Fruit fly (Drosophila melanogaster): Measurements from ENCODE around the gene Hsp68.

The Hsp68 gene

DNA sequence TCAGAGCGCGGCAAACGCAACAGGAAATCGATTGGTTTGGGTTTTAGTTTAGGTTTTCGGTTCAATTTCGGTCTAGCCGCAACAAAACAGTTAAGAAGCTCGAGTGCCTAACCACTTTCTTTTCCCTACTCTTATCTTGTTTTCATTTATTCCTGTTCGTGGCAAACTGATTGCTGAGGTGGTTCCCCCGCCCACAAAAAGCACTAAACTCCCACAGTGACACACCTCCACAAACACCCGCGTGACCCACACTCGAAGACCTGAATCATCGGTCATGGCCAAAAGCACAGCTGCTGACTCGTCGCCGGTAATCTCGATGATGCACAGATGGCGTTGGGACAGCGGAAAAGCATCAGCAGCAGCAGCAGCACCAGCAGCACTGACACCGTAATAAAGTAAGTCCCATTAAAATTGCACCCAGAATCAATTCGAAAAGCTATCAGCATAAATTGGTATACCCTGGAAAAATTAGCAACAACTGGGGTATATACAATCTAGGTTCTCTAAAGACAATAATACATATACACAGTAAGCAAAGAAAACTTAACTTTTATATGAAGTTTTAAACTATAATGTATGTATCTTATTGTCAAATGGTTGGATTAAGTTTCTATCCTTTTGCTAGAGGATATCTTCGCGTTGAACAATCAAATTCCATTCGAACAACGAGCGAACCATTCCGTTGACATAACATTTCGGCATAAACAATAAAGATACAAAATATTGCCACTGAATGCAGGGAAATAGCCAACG lies 31.2 kb downstream of the Hsp68 start (continued):
- peak; percentile 58 for TF ChIP-seq gem (tag; optimal IDR thresholded peaks at IDR 0.05)
- TF ChIP-seq shn (GFP tag; optimal IDR thresholded peaks at IDR 0.05): no peak
- no peak for TF ChIP-seq CG1647 (GFP tag; optimal IDR thresholded peaks at IDR 0.05)
- no peak for TF ChIP-seq gsb (GFP tag; IDR thresholded peaks at IDR 0.05)
- TF ChIP-seq aop (GFP tag; IDR thresholded peaks at IDR 0.05): no peak
- TF ChIP-seq H2.0 (GFP tag; IDR thresholded peaks at IDR 0.05): peak; percentile 36; the same call in 1 of the 2 replicates
- no peak for TF ChIP-seq Nf-YA (GFP tag; IDR thresholded peaks at IDR 0.05)
- no peak for TF ChIP-seq zfh2 (GFP tag; optimal IDR thresholded peaks at IDR 0.05)
- no peak for TF ChIP-seq trh (GFP tag; optimal IDR thresholded peaks at IDR 0.05)
- peak in 1 of 2 experiments; percentile 13 for TF ChIP-seq Eip74EF (GFP tag; optimal IDR thresholded peaks at IDR 0.05)
- no peak for TF ChIP-seq Asciz (GFP tag; optimal IDR thresholded peaks at IDR 0.05)
- no peak for TF ChIP-seq vfl (GFP tag; optimal IDR thresholded peaks at IDR 0.05)
- TF ChIP-seq mam (GFP tag; optimal IDR thresholded peaks at IDR 0.05): peak; percentile 11
- TF ChIP-seq CG7357 (GFP tag; IDR thresholded peaks at IDR 0.05): no peak
- no peak for TF ChIP-seq bigmax (GFP tag; optimal IDR thresholded peaks at IDR 0.05)
- peak; percentile 13 for TF ChIP-seq CG10979 (tag; optimal IDR thresholded peaks at IDR 0.05)
- no peak for TF ChIP-seq Taf1 (GFP tag; IDR thresholded peaks at IDR 0.05)
- no peak for TF ChIP-seq CG1792 (GFP tag; optimal IDR thresholded peaks at IDR 0.05)
- TF ChIP-seq D19B (GFP tag; optimal IDR thresholded peaks at IDR 0.05): peak; percentile 55
- TF ChIP-seq CG8359 (GFP tag; optimal IDR thresholded peaks at IDR 0.05; ENCODE audit: borderline replicate concordance): no peak
- peak; percentile 71 for TF ChIP-seq Sox102F (GFP tag; optimal IDR thresholded peaks at IDR 0.05)
- TF ChIP-seq CG15073 (GFP tag; optimal IDR thresholded peaks at IDR 0.05): no peak
- TF ChIP-seq jumu (GFP tag; optimal IDR thresholded peaks at IDR 0.05): no peak
- TF ChIP-seq h (optimal IDR thresholded peaks at IDR 0.05): no peak
- TF ChIP-seq Ssrp (tag; optimal IDR thresholded peaks at IDR 0.05): peak; percentile 29
- peak; percentile 58 for TF ChIP-seq vvl (GFP tag; IDR thresholded peaks at IDR 0.05)
- TF ChIP-seq Elba2 (GFP tag; optimal IDR thresholded peaks at IDR 0.05): no peak
- no peak for TF ChIP-seq tna (GFP tag; IDR thresholded peaks at IDR 0.05; ENCODE audit: partially characterized antibody)
- TF ChIP-seq CG8944 (GFP tag; optimal IDR thresholded peaks at IDR 0.05): no peak
- no peak for TF ChIP-seq CG2129 (GFP tag; IDR thresholded peaks at IDR 0.05; ENCODE audit: partially characterized antibody)
- TF ChIP-seq Abd-B (GFP tag; optimal IDR thresholded peaks at IDR 0.05): no peak
- peak; percentile 6 for TF ChIP-seq tio (GFP tag; optimal IDR thresholded peaks at IDR 0.05)
- TF ChIP-seq kah (GFP tag; optimal IDR thresholded peaks at IDR 0.05): no peak
- TF ChIP-seq BtbVII (GFP tag; optimal IDR thresholded peaks at IDR 0.05): no peak
- TF ChIP-seq CG6854 (GFP tag; optimal IDR thresholded peaks at IDR 0.05): no peak
- TF ChIP-seq pb (GFP tag; optimal IDR thresholded peaks at IDR 0.05): no peak
- no peak for TF ChIP-seq CG4707 (GFP tag; optimal IDR thresholded peaks at IDR 0.05)
- TF ChIP-seq CG14441 (GFP tag; IDR thresholded peaks at IDR 0.05): peak; percentile 32; the same call in 1 of the 2 replicates
- no peak for TF ChIP-seq Dip2 (GFP tag; IDR thresholded peaks at IDR 0.05)
- no peak for TF ChIP-seq HLH54F (GFP tag; optimal IDR thresholded peaks at IDR 0.05)
- no peak for TF ChIP-seq CG5953 (GFP tag; IDR thresholded peaks at IDR 0.05)
- peak; percentile 19; the same call in 1 of the 2 replicates for TF ChIP-seq CG10366 (GFP tag; IDR thresholded peaks at IDR 0.05)
- no peak for TF ChIP-seq Bgb (GFP tag; IDR thresholded peaks at IDR 0.05; ENCODE audit: partially characterized antibody)
- TF ChIP-seq CG8478 (optimal IDR thresholded peaks at IDR 0.05): no peak
- TF ChIP-seq CG14965 (GFP tag; optimal IDR thresholded peaks at IDR 0.05; ENCODE audit: borderline replicate concordance): no peak
- no peak for TF ChIP-seq sug (tag; optimal IDR thresholded peaks at IDR 0.05)
- peak; percentile 49; the same call in 2 of the 3 replicates for TF ChIP-seq CG17361 (GFP tag; IDR thresholded peaks at IDR 0.05)
- no peak for TF ChIP-seq mirr (GFP tag; optimal IDR thresholded peaks at IDR 0.05)
- TF ChIP-seq CG33213 (GFP tag; optimal IDR thresholded peaks at IDR 0.05): no peak
- TF ChIP-seq Ada2b (GFP tag; IDR thresholded peaks at IDR 0.05): peak; percentile 43; the same call in 1 of the 2 replicates
- no peak for TF ChIP-seq TFAM (GFP tag; optimal IDR thresholded peaks at IDR 0.05)

Data from whole organism, embryonic.